Worm (Caenorhabditis elegans) whole organism, mixed stage, embryonic: Measurements from ENCODE around the gene srbc-48.
"Not testable (repeated sequence)": the region's sequence is repeated elsewhere in the genome, so short reads cannot be mapped to it uniquely, and the experiment has no call there.

Source experiments
- M03D4.4 ChIP-seq: sonication (generic microtip); optimal IDR thresholded peaks from 2 replicates; lab custom pipeline; 2017; ENCODE audit warnings: mild to moderate bottlenecking, missing genetic modification characterization, missing compliant biosample characterization
- bed-3 ChIP-seq: fragments of 200-800 bp; sonication (Bioruptor generic); optimal IDR thresholded peaks from 3 replicates; lab custom pipeline; 2018; ENCODE audit warnings: mild to moderate bottlenecking, missing genetic modification characterization, moderate library complexity, missing compliant biosample characterization
- blmp-1 ChIP-seq: fragments of 150-350 bp; optimal IDR thresholded peaks from 2 replicates; lab custom pipeline; 2014; ENCODE audit warnings: missing biosample characterization, missing genetic modification characterization
- ceh-39 ChIP-seq: fragments of 150-350 bp; optimal IDR thresholded peaks from 2 replicates; lab custom pipeline; 2014; ENCODE audit warnings: missing biosample characterization, missing genetic modification characterization
- ceh-43 ChIP-seq: fragments of 200-800 bp; sonication (Bioruptor generic); optimal IDR thresholded peaks from 2 replicates; lab custom pipeline; 2018; ENCODE audit warnings: mild to moderate bottlenecking, missing genetic modification characterization, moderate library complexity, missing compliant biosample characterization
- ceh-83 ChIP-seq: fragments of 200-800 bp; sonication (Bioruptor generic); optimal IDR thresholded peaks from 2 replicates; lab custom pipeline; 2018; ENCODE audit warnings: mild to moderate bottlenecking, missing genetic modification characterization, missing compliant biosample characterization
- ces-1 ChIP-seq: fragments of 150-350 bp; optimal IDR thresholded peaks from 2 replicates; lab custom pipeline; 2014; ENCODE audit warnings: missing biosample characterization, missing genetic modification reagents, missing genetic modification characterization
- cnd-1 ChIP-seq: fragments of 200-800 bp; sonication (Bioruptor generic); optimal IDR thresholded peaks from 2 replicates; lab custom pipeline; 2018; ENCODE audit warnings: mild to moderate bottlenecking, missing genetic modification characterization, missing compliant biosample characterization
- elt-1 ChIP-seq: sonication (generic microtip); optimal IDR thresholded peaks from 2 replicates; lab custom pipeline; 2017; ENCODE audit warnings: missing genetic modification characterization, mild to moderate bottlenecking, missing compliant biosample characterization, antibody characterized with exemption, moderate library complexity, borderline replicate concordance; ENCODE audit not compliant: insufficient read depth
- elt-3 ChIP-seq: fragments of 150-350 bp; optimal IDR thresholded peaks from 2 replicates; lab custom pipeline; 2014; ENCODE audit warnings: missing biosample characterization, missing genetic modification characterization
- flh-1 ChIP-seq: fragments of 200-800 bp; sonication (Bioruptor generic); optimal IDR thresholded peaks from 2 replicates; lab custom pipeline; 2018; ENCODE audit warnings: mild to moderate bottlenecking, missing genetic modification characterization, moderate library complexity, missing compliant biosample characterization
- ham-2 ChIP-seq: fragments of 200-800 bp; sonication (Bioruptor generic); optimal IDR thresholded peaks from 2 replicates; lab custom pipeline; 2018; ENCODE audit warnings: mild to moderate bottlenecking, missing genetic modification characterization, missing compliant biosample characterization
- hlh-1 ChIP-seq: fragments of 150-350 bp; optimal IDR thresholded peaks from 2 replicates; lab custom pipeline; 2014; ENCODE audit warnings: missing biosample characterization, missing genetic modification reagents, missing genetic modification characterization
- lin-32 ChIP-seq: fragments of 200-800 bp; sonication (Bioruptor generic); optimal IDR thresholded peaks from 2 replicates; lab custom pipeline; 2018; ENCODE audit warnings: mild to moderate bottlenecking, missing genetic modification characterization, missing compliant biosample characterization
- lsy-2 ChIP-seq: fragments of 150-350 bp; optimal IDR thresholded peaks from 2 replicates; lab custom pipeline; 2014; ENCODE audit warnings: missing biosample characterization, missing genetic modification characterization
- mab-5 ChIP-seq: fragments of 150-350 bp; optimal IDR thresholded peaks from 2 replicates; lab custom pipeline; 2014; ENCODE audit warnings: missing biosample characterization, missing genetic modification characterization
- mep-1 ChIP-seq: fragments of 150-350 bp; optimal IDR thresholded peaks from 2 replicates; lab custom pipeline; 2017; ENCODE audit warnings: missing biosample characterization, missing genetic modification reagents, missing genetic modification characterization, inconsistent platforms
- mls-2 ChIP-seq: sonication (generic microtip); optimal IDR thresholded peaks from 2 replicates; lab custom pipeline; 2016; ENCODE audit warnings: mild to moderate bottlenecking, missing genetic modification characterization, moderate library complexity, missing compliant biosample characterization
- nhr-12 ChIP-seq: fragments of 150-350 bp; optimal IDR thresholded peaks from 2 replicates; lab custom pipeline; 2014; ENCODE audit warnings: missing biosample characterization, missing genetic modification characterization
- nhr-2 ChIP-seq: fragments of 150-350 bp; optimal IDR thresholded peaks from 2 replicates; lab custom pipeline; 2014; ENCODE audit warnings: missing biosample characterization, missing genetic modification characterization
- nhr-237 ChIP-seq: fragments of 150-350 bp; optimal IDR thresholded peaks from 2 replicates; lab custom pipeline; 2014; ENCODE audit warnings: missing biosample characterization, missing genetic modification characterization
- nhr-28 ChIP-seq: fragments of 150-350 bp; optimal IDR thresholded peaks from 2 replicates; lab custom pipeline; 2014; ENCODE audit warnings: missing biosample characterization, missing genetic modification characterization
- nhr-76 ChIP-seq: sonication (generic microtip); optimal IDR thresholded peaks from 2 replicates; lab custom pipeline; 2017; ENCODE audit warnings: missing biosample characterization, missing genetic modification characterization
- snpc-4 ChIP-seq: fragments of 150-350 bp; optimal IDR thresholded peaks from 2 replicates; lab custom pipeline; 2014; ENCODE audit warnings: missing biosample characterization, missing genetic modification characterization
- sptf-1 ChIP-seq: sonication (generic microtip); optimal IDR thresholded peaks from 2 replicates; lab custom pipeline; 2017; ENCODE audit warnings: mild to moderate bottlenecking, missing genetic modification characterization, moderate library complexity, missing compliant biosample characterization
- tbx-8 ChIP-seq: fragments of 200-800 bp; sonication (Bioruptor generic); optimal IDR thresholded peaks from 2 replicates; lab custom pipeline; 2018; ENCODE audit warnings: mild to moderate bottlenecking, missing genetic modification characterization, moderate library complexity, missing compliant biosample characterization
- unc-120 ChIP-seq: sonication (generic microtip); optimal IDR thresholded peaks from 2 replicates; lab custom pipeline; 2017; ENCODE audit warnings: missing genetic modification characterization, missing compliant biosample characterization; ENCODE audit not compliant: poor library complexity, severe bottlenecking
- unc-39 ChIP-seq: fragments of 150-350 bp; optimal IDR thresholded peaks from 2 replicates; lab custom pipeline; 2014; ENCODE audit warnings: missing biosample characterization, missing genetic modification characterization
- unc-62 ChIP-seq: fragments of 150-350 bp; optimal IDR thresholded peaks from 2 replicates; lab custom pipeline; 2014; ENCODE audit warnings: missing biosample characterization, missing genetic modification reagents, missing genetic modification characterization
- zip-8 ChIP-seq: fragments of 150-350 bp; optimal IDR thresholded peaks from 2 replicates; lab custom pipeline; 2014; ENCODE audit warnings: missing biosample characterization, missing genetic modification characterization
- ztf-11 ChIP-seq: fragments of 150-350 bp; optimal IDR thresholded peaks from 2 replicates; lab custom pipeline; 2014; ENCODE audit warnings: missing biosample characterization, missing genetic modification characterization

Gene srbc-48

ce11 chrV:15831586-15831985 is 11.5 kb downstream of the srbc-48 start, which contains the start of gene srbc-56:
Gene srbc-56 (minus strand): TSS chrV:15831686.
- TF ChIP-seq mls-2 (tag; lab: Kevin White, UChicago) = no peak
- no peak for TF ChIP-seq mab-5 (tag; lab: Kevin White, UChicago)
- no peak for TF ChIP-seq nhr-2
- no peak for TF ChIP-seq ham-2 (GFP tag; lab: Kevin White, UChicago)
- TF ChIP-seq blmp-1 (tag; lab: Kevin White, UChicago) = no peak
- TF ChIP-seq mep-1 (tag; lab: Kevin White, UChicago) = no peak
- no peak for TF ChIP-seq elt-3
- no peak for TF ChIP-seq ceh-83 (GFP tag; lab: Kevin White, UChicago)
- TF ChIP-seq sptf-1 = no peak
- TF ChIP-seq hlh-1 (tag; lab: Kevin White, UChicago) = no peak
- TF ChIP-seq M03D4.4 (tag; lab: Kevin White, UChicago) = no peak
- no peak for TF ChIP-seq unc-39
- no peak for TF ChIP-seq ceh-39
- TF ChIP-seq unc-120 (tag; lab: Kevin White, UChicago) = no peak
- TF ChIP-seq ces-1 = no peak
- TF ChIP-seq elt-1 (tag; lab: Kevin White, UChicago) = no peak

ce11 chrV:15833622-15834021 is 13.5 kb downstream of the srbc-48 start, which contains the start of gene srbc-54:
Gene srbc-54 (minus strand): TSS chrV:15833722.
- TF ChIP-seq tbx-8 (GFP tag; lab: Kevin White, UChicago) (no peak), lsy-2 (tag; lab: Kevin White, UChicago) (no peak), ceh-43 (no peak), nhr-28 (tag; lab: Kevin White, UChicago) (no peak), nhr-76 (no peak), sptf-1 (no peak), unc-62 (GFP tag; lab: Kevin White, UChicago) (no peak)

DNA sequence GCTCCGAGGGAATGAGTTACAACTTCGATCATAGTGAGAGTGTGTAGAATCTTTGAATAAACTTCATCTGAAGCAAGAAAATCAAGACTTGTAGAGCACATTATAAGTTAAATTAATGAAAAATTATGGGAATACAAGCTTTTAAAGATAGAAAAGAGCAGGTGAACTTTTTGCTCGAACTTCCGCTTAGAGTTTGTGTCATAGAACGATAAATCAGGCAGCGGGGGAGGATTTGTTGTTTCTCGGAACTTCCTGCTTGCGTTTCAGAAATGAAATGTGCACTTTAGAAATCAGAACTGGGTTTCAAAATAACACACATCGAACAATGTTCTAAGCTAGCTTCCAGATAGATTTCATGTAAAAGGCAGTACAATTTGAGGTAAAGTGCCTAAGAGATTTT is 21.0 kb downstream of the srbc-48 start, which contains the start of gene srh-149:
TSS of gene srh-149 (minus strand) at position 101 of the 400 bp plus-strand sequence.
- no peak for TF ChIP-seq nhr-237 (tag; lab: Kevin White, UChicago)
- TF ChIP-seq zip-8 (tag; lab: Kevin White, UChicago) = no peak
- TF ChIP-seq ztf-11 (tag; lab: Kevin White, UChicago) = no peak
- no peak for TF ChIP-seq hlh-1 (tag; lab: Kevin White, UChicago)
- no peak for TF ChIP-seq unc-120 (tag; lab: Kevin White, UChicago)
- TF ChIP-seq bed-3 = no peak
- TF ChIP-seq mep-1 (tag; lab: Kevin White, UChicago) = no peak
- no peak for TF ChIP-seq ham-2 (GFP tag; lab: Kevin White, UChicago)
- no peak for TF ChIP-seq ceh-83 (GFP tag; lab: Kevin White, UChicago)
- no peak for TF ChIP-seq elt-3
- no peak for TF ChIP-seq nhr-28 (tag; lab: Kevin White, UChicago)
- no peak for TF ChIP-seq unc-62 (GFP tag; lab: Kevin White, UChicago)
- no peak for TF ChIP-seq nhr-12 (tag; lab: Kevin White, UChicago)
- TF ChIP-seq cnd-1 (tag; lab: Kevin White, UChicago) = no peak
- TF ChIP-seq flh-1 (GFP tag; lab: Kevin White, UChicago) = no peak
- no peak for TF ChIP-seq ceh-39
- TF ChIP-seq blmp-1 (tag; lab: Kevin White, UChicago) = no peak
- no peak for TF ChIP-seq tbx-8 (GFP tag; lab: Kevin White, UChicago)
- no peak for TF ChIP-seq unc-39
- TF ChIP-seq, all 35 proteins: peak for 0

DNA sequence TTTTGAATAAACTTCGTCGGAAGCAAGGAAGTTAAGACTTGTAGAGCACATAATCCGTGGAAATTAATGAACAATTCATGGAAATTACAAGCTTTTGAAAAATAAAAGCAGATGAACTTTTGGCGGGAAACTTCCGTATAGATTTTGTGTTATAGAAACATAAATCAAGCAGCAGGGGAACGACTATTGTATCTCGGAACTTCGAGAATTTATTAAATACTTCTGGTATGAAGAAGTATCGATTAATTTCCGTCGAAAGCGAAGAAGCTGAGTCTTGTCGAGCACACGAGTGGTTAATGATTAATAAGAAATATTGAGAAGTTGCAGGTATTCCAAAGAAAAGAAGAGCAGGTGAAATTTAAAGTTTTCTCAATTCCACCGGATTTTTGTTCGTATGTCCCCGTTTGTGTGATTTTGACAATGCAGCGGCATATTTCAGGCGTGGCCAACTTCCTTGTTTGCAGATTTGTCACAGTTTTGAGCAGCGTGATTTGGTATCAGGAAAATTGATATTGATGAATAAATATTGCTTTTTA is 30.3 kb downstream of the srbc-48 start, which contains the start of gene srh-147:
TSS of gene srh-147 (minus strand) at position 51 of the 536 bp plus-strand sequence.
- TF ChIP-seq lsy-2 (tag; lab: Kevin White, UChicago); mls-2 (tag; lab: Kevin White, UChicago); bed-3: not testable (repeated sequence)

DNA sequence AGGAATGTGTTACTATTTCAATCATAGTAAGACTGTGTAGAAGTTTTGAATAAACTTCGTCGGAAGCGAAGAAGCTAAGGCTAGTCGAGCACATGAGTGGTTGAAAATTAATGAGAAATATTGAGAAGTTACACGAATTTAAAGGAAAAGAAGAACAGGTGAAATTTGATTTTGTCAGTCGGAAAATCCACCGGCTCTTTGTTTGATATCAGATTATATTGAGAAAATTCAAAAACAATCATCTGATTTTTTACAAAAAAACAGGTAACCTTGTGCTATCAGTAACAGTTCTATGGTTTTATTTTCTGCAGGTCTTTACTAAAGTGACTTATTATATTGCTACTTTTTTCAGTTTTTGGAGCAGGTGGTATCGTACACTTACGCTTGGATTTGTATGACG is 38.2 kb downstream of the srbc-48 start, which contains the start of gene srh-148:
TSS of gene srh-148 (minus strand) at position 101 of the 400 bp plus-strand sequence.
- TF ChIP-seq lin-32 (GFP tag; lab: Kevin White, UChicago) = no peak
- TF ChIP-seq unc-62 (GFP tag; lab: Kevin White, UChicago) = no peak
- no peak for TF ChIP-seq flh-1 (GFP tag; lab: Kevin White, UChicago)
- TF ChIP-seq ces-1 = no peak
- TF ChIP-seq sptf-1 = no peak
- no peak for TF ChIP-seq tbx-8 (GFP tag; lab: Kevin White, UChicago)
- TF ChIP-seq snpc-4 (tag; lab: Kevin White, UChicago) = no peak
- TF ChIP-seq elt-1 (tag; lab: Kevin White, UChicago) = no peak
